Fruit fly (Drosophila melanogaster) whole organism, pupa: ENCODE data around the gene CG42748.
A peak's percentile ranks its signal among the peaks of the same experiment; 100 is the strongest.

Experiments used
- CG10348 ChIP-seq: fragments of 200-800 bp; sonication (Bioruptor generic); IDR thresholded peaks from 2 replicates; pipeline ENCODE4 v1.3.6; 2022; ENCODE audit warnings: missing biosample characterization, missing genetic modification characterization
- CG13204 ChIP-seq: fragments of 200-800 bp; sonication (Bioruptor generic); optimal IDR thresholded peaks from 2 replicates; lab custom pipeline; 2018; ENCODE audit warnings: missing biosample characterization, mild to moderate bottlenecking, missing genetic modification characterization, moderate library complexity
- CG14655 ChIP-seq: fragments of 200-800 bp; sonication (Bioruptor generic); optimal IDR thresholded peaks from 3 replicates; lab custom pipeline; 2017; ENCODE audit warnings: mild to moderate bottlenecking, missing biosample characterization, missing genetic modification reagents, missing genetic modification characterization
- CG15710 ChIP-seq: fragments of 200-800 bp; sonication (Bioruptor generic); optimal IDR thresholded peaks from 2 replicates; lab custom pipeline; 2018; ENCODE audit warnings: missing biosample characterization, mild to moderate bottlenecking, missing genetic modification characterization, moderate library complexity
- CG17806 ChIP-seq: fragments of 200-800 bp; sonication (Bioruptor generic); optimal IDR thresholded peaks from 2 replicates; lab custom pipeline; 2018; ENCODE audit warnings: missing biosample characterization, mild to moderate bottlenecking, missing genetic modification characterization, moderate library complexity
- CG32121 ChIP-seq: fragments of 200-800 bp; sonication (Bioruptor generic); IDR thresholded peaks from 2 replicates; pipeline ENCODE4 v1.3.6; 2022; ENCODE audit warnings: missing biosample characterization, missing genetic modification characterization
- CG34367 ChIP-seq: fragments of 200-800 bp; sonication (Bioruptor generic); optimal IDR thresholded peaks from 2 replicates; lab custom pipeline; 2018; ENCODE audit warnings: missing biosample characterization, mild to moderate bottlenecking, missing genetic modification characterization
- CG8159 ChIP-seq: fragments of 200-800 bp; sonication (Bioruptor generic); optimal IDR thresholded peaks from 3 replicates; lab custom pipeline; 2018; ENCODE audit warnings: missing biosample characterization, mild to moderate bottlenecking, missing genetic modification characterization, moderate library complexity
- CG8301 ChIP-seq: fragments of 200-800 bp; sonication (Bioruptor generic); optimal IDR thresholded peaks from 2 replicates; lab custom pipeline; 2018; ENCODE audit warnings: missing biosample characterization, mild to moderate bottlenecking, missing genetic modification characterization
- CG9948 ChIP-seq: fragments of 200-800 bp; sonication (Bioruptor generic); optimal IDR thresholded peaks from 2 replicates; lab custom pipeline; 2018; ENCODE audit warnings: missing biosample characterization, mild to moderate bottlenecking, missing genetic modification characterization, moderate library complexity
- D1 ChIP-seq: fragments of 200-800 bp; sonication (Bioruptor generic); optimal IDR thresholded peaks from 2 replicates; lab custom pipeline; 2018; ENCODE audit warnings: missing biosample characterization, mild to moderate bottlenecking, missing genetic modification characterization, moderate library complexity
- EcR ChIP-seq: fragments of 200-800 bp; sonication (Bioruptor generic); optimal IDR thresholded peaks from 3 replicates; lab custom pipeline; 2019; ENCODE audit warnings: missing biosample characterization, missing genetic modification characterization, mild to moderate bottlenecking, moderate library complexity, missing genetic modification reagents
- Ets98B ChIP-seq: fragments of 200-800 bp; sonication (Bioruptor generic); IDR thresholded peaks from 2 replicates; pipeline ENCODE4 v1.3.6; 2022; ENCODE audit warnings: missing biosample characterization, missing genetic modification characterization
- Pif1A ChIP-seq: fragments of 200-800 bp; sonication (Bioruptor generic); optimal IDR thresholded peaks from 3 replicates; lab custom pipeline; 2016; ENCODE audit warnings: missing biosample characterization, missing genetic modification characterization
- Pif1B ChIP-seq: fragments of 200-800 bp; sonication (Bioruptor generic); optimal IDR thresholded peaks from 3 replicates; lab custom pipeline; 2016; ENCODE audit warnings: missing biosample characterization, missing genetic modification characterization
- Snoo ChIP-seq: fragments of 200-800 bp; sonication (Bioruptor generic); optimal IDR thresholded peaks from 3 replicates; lab custom pipeline; 2017; ENCODE audit warnings: missing biosample characterization, mild to moderate bottlenecking, missing genetic modification characterization, inconsistent platforms
- fd96Ca ChIP-seq: fragments of 200-800 bp; sonication (Bioruptor generic); IDR thresholded peaks from 3 replicates; pipeline ENCODE4 v1.3.6; 2022; ENCODE audit warnings: missing biosample characterization, missing genetic modification characterization
- gl ChIP-seq: fragments of 200-800 bp; sonication (Bioruptor generic); optimal IDR thresholded peaks from 2 replicates; lab custom pipeline; 2018; ENCODE audit warnings: missing biosample characterization, mild to moderate bottlenecking, missing genetic modification characterization
- rn ChIP-seq: fragments of 200-800 bp; sonication (Bioruptor generic); IDR thresholded peaks from 2 replicates; pipeline ENCODE4 v1.3.6; 2022; ENCODE audit warnings: missing biosample characterization, missing genetic modification characterization

CG42748 gene

DNA sequence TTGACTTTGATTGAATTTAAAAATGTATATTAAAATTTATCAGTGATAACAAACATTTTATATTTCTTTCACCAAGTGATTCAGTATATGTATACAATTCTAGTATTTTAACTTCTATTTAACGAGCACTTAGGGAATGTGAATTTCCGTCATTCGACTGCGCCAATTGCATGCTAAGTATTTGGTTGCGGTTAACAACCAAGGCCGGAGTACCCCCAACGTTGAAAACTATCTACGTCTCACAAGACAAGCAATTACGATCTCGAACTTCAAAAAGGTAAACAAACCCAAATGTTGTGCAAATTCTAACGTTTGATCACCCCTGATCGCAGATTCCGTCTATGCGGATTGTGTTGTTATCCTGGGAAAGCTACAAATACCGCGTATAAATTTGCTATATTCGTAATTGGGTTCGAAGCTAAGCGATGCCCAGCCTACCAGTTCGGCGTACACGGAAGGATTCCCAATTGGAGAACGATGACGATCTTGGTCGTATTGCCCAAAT, at the start of gene CG42748:
CG42748 (plus strand) TSS at position 51 of the 505 bp plus-strand sequence.
- TF ChIP-seq CG32121 (GFP tag; lab: Robert Waterston, UW), result no peak; the same call in 1 of the 2 replicates
- TF ChIP-seq, all 21 proteins: peak for 0

DNA sequence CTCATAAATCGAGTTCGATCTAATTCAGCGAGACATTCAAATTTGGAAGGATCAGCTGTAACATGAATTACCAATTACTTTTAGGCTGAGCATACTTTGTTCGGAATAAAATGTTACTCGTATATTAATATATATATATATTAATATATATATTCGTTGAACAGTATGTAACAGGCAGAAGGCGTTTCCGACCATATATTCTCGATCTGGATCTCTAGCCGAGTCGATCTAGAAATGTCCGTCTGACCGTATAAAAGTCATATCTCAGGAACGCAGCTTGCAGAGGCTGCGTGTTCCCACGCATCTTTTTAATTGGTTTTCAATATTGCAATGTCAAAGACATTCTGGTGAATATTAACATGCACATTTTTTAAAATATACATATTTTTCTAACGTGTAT, 26.7 kb upstream of the CG42748 start, which contains the start of gene tplus3b:
tplus3b (minus strand) TSS at position 101 of the 400 bp plus-strand sequence.
- no peak for TF ChIP-seq Snoo (tag; lab: Kevin White, UChicago)
- no peak for TF ChIP-seq CG9948 (tag; lab: Kevin White, UChicago)
- TF ChIP-seq Pif1A, result no peak
- TF ChIP-seq D1 (tag; lab: Kevin White, UChicago), result no peak
- no peak for TF ChIP-seq EcR (GFP tag; lab: Kevin White, UChicago)

DNA sequence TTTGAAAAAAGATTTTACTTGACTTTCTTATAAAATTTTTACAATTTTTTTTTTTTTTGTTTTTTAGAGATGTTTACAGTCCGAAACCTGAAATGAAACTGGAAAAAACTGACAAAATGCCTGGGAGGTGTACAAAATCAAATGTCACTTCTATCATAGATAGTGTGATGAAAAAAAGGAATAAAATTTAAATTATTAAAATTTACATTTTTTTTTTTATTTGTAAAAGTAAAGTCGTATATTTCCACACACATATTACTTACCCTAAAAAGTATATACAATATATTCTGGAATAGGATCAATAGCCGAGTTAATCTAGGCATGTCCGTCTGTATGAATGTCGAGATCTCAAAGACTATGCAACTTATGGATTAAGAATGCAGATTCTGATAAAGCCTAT, 25.6 kb upstream of the CG42748 start, which contains the start of gene CG15219:
CG15219 (minus strand) TSS at position 101 of the 400 bp plus-strand sequence.
- TF ChIP-seq rn (GFP tag; lab: Robert Waterston, UW), result no peak
- no peak for TF ChIP-seq fd96Ca
- TF ChIP-seq CG32121 (GFP tag; lab: Robert Waterston, UW), result no peak
- no peak for TF ChIP-seq D1 (tag; lab: Kevin White, UChicago)
- TF ChIP-seq CG34367 (tag; lab: Kevin White, UChicago), result no peak
- TF ChIP-seq CG10348 (GFP tag; lab: Robert Waterston, UW), result no peak
- no peak for TF ChIP-seq gl
- no peak for TF ChIP-seq Pif1B (GFP tag; lab: Kevin White, UChicago)
- no peak for TF ChIP-seq CG17806 (tag; lab: Kevin White, UChicago)
- TF ChIP-seq CG15710, result no peak
- no peak for TF ChIP-seq CG8159
- no peak for TF ChIP-seq Ets98B (GFP tag; lab: Robert Waterston, UW)
- TF ChIP-seq CG9948 (tag; lab: Kevin White, UChicago), result no peak
- no peak for TF ChIP-seq Pif1A
- no peak for TF ChIP-seq CG8301 (tag; lab: Kevin White, UChicago)

DNA sequence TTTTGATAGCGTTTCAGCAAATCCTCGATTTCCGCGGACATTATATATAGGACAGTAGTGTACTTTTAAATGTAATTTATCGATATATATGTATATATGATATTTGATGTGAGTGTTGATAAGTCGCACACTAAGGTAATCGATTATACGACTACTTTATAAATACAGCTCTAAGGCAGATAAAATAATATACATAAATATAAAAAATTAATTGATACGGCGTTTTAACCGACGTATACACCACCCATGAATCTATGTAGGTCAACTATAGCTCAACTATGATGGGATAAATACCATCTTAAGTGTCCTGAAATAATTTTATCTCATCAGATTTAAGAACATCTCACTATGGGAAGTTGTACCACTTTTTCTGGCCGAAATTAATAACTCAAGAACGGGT, 23.8 kb upstream of the CG42748 start, which contains the start of gene CG10834:
CG10834 (minus strand) TSS at position 101 of the 400 bp plus-strand sequence.
- no peak for TF ChIP-seq Pif1A
- TF ChIP-seq, all 21 proteins: peak for 0

DNA sequence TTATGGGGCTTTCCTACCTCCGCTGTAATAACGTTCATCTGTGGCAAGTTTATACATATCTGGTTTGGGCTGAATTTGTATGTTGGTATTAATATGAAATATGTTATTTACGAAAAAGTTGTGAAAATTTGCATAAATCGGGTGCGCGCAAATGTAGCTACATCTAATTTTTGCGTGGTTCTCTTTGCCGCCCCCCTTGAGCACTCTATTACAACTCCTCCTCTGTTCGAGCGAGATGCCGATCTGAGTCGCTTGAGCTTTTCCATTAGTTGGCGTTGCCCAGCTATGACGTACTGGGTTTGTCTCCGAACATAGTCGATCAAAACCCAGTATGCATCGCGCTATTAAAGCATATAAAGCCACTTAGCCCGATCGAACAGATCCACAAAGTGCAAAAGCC, 22.4 kb upstream of the CG42748 start, which contains the start of gene CG6675:
CG6675 (plus strand) TSS at position 301 of the 400 bp plus-strand sequence.
- TF ChIP-seq CG14655 (GFP tag; lab: Kevin White, UChicago) (peak; percentile 5), Snoo (tag; lab: Kevin White, UChicago) (no peak)

DNA sequence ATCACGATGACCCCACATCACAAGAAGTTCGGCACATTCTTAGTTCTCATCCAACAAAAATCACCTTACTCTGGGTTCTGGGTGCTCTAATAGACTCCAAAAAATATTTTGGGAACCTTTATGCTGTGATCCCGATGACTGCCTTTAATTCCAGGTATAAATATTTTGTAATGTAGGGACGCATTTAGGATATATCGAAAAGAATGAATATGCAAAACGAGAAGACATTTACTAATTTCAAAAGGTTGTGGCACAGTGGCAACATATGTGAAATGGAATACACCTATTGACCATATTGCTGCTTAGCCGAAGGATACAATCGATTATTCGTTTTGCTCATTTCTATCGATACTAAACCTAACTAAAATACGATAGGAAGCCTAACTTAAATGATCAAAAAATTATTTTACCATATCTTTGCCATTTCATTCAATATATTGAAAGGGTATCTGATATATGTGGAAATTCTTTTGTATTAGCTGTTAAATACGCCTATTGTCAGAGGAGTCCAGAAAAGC, 10.1 kb upstream of the CG42748 start, which contains the start of gene CG3651:
CG3651 (plus strand) TSS at position 468 of the 518 bp plus-strand sequence.
- TF ChIP-seq rn (GFP tag; lab: Robert Waterston, UW), result no peak
- TF ChIP-seq Pif1A, result peak; percentile 14
- TF ChIP-seq, all 21 proteins: peak for 1

DNA sequence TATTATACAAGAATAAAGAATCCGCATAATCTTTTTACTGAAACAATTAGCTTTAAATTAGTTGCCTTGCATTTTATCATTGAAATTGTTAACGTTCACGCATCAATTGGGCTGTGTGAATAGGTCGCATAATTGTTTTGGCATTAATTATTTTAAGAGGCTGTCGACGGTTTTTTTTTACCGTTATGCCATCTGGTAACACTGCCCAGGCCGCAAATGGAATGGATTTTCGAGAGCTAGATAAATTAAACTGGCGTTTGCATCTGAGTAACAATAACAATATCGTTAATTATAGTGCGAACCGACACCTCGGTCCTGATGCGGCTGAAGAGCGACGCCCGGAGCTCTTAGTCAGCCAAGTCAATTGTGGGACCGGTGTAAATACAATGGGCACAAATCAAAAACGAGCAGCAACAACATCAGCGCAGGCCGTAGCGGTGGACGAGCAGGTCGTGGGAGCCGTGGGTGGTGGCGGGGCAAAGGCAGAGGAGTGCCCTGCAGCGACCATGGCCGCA, 9.3 kb upstream of the CG42748 start:
- TF ChIP-seq CG8159, result peak; percentile 13
- TF ChIP-seq rn (GFP tag; lab: Robert Waterston, UW), result 0 out of 2 replicates have a peak, but pooled peaks have one; percentile 12
- TF ChIP-seq CG9948 (tag; lab: Kevin White, UChicago), result no peak
- TF ChIP-seq, all 21 proteins: peak for 2

DNA sequence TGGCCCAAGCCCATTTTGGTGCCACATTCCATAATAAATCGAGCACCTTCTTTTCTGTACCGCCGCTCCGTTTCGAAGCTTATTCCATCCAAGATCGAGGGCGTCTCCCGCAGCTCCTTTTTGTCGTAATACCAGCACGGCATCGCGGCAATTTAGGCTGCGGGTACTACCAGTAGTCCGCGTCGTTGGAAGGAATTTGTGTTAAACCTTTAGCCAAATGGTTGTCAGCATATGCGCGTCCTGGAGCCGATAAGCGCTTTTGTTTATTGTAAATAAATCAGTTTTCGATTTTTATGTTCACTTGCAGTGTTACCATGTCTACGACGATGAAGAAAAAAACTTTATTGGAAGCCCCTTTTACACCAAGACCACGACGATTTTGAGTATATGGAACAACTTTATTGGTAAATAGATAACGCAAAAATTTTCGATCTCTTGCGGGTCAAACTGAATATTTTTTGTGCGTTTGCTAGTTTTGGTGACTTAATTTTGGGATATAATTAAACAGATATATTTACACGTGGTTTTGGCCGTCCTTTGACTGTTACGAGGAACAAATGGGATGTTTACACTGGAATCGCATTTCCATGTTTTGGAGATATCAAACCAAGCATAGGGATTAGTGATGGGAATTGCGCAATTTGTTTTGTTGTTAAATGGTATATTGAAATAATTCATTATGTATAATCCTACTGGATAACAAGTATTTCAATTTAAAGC, 1.3 kb upstream of the CG42748 start, which contains the start of gene CycK:
CycK (minus strand) TSS at position 562 of the 720 bp plus-strand sequence.
- no peak for TF ChIP-seq CG14655 (GFP tag; lab: Kevin White, UChicago)
- TF ChIP-seq CG15710, result peak; percentile 1
- peak; percentile 4 for TF ChIP-seq CG34367 (tag; lab: Kevin White, UChicago)
- TF ChIP-seq CG8301 (tag; lab: Kevin White, UChicago), result no peak

DNA sequence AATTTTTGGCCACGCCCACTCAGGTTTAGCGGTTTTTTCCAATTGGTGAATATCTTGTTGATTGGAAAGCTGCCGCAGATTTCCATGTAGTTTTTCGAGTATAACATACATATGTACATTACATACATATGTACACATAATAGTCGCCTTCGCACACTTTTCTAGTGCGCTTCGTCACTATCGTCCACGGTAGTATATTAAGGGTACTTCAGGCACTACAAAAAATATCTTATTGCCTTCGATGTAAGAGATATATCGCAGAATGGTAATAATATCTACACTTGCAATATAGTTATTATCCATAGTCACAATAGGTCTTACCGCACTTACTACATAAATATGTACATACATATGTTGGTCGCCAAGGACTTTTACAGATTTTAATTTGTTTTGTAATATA, 2.0 kb downstream of the CG42748 start:
- no peak for TF ChIP-seq CG9948 (tag; lab: Kevin White, UChicago)
- no peak for TF ChIP-seq Ets98B (GFP tag; lab: Robert Waterston, UW)
- TF ChIP-seq CG14655 (GFP tag; lab: Kevin White, UChicago), result no peak
- no peak for TF ChIP-seq gl
- TF ChIP-seq CG17806 (tag; lab: Kevin White, UChicago), result no peak
- no peak for TF ChIP-seq CG8159
- TF ChIP-seq CG32121 (GFP tag; lab: Robert Waterston, UW), result no peak
- TF ChIP-seq CG13204 (GFP tag; lab: Kevin White, UChicago), result no peak
- TF ChIP-seq Pif1A, result no peak
- no peak for TF ChIP-seq Pif1B (GFP tag; lab: Kevin White, UChicago)
- TF ChIP-seq CG15710, result no peak
